Worm (Caenorhabditis elegans) whole organism, young adult: ENCODE results near the gene yif-1.

Experiments
- B0336.3 ChIP-seq: fragments of 200-800 bp; sonication (Bioruptor generic); IDR thresholded peaks from 2 replicates; pipeline ENCODE4 v1.3.6; 2022; ENCODE audit warnings: missing genetic modification characterization, missing compliant biosample characterization
- D2030.7 ChIP-seq: fragments of 200-800 bp; sonication (Bioruptor generic); IDR thresholded peaks from 2 replicates; pipeline ENCODE4 v1.3.6; 2022; ENCODE audit warnings: missing genetic modification reagents, missing genetic modification characterization, missing compliant biosample characterization
- F23B12.7 ChIP-seq: sonication (generic microtip); optimal IDR thresholded peaks from 2 replicates; lab custom pipeline; 2017; ENCODE audit warnings: missing genetic modification characterization, mild to moderate bottlenecking, missing compliant biosample characterization, antibody characterized with exemption, moderate library complexity; ENCODE audit not compliant: insufficient read depth
- F33H1.4 ChIP-seq: fragments of 200-800 bp; sonication (Bioruptor generic); IDR thresholded peaks from 2 replicates; pipeline ENCODE4 v1.3.6; 2022; ENCODE audit warnings: missing genetic modification reagents, missing genetic modification characterization, missing compliant biosample characterization
- F52B5.7 ChIP-seq: sonication (generic microtip); optimal IDR thresholded peaks from 2 replicates; lab custom pipeline; 2016; ENCODE audit warnings: mild to moderate bottlenecking, missing genetic modification characterization, missing compliant biosample characterization
- K11D2.4 ChIP-seq: fragments of 200-800 bp; sonication (Bioruptor generic); IDR thresholded peaks from 2 replicates; pipeline ENCODE4 v1.3.6; 2022; ENCODE audit warnings: missing genetic modification reagents, missing genetic modification characterization, missing compliant biosample characterization
- T26A5.8 ChIP-seq: sonication (generic microtip); optimal IDR thresholded peaks from 2 replicates; lab custom pipeline; 2016; ENCODE audit warnings: missing genetic modification characterization, missing compliant biosample characterization
- Y53G8AR.9 ChIP-seq: fragments of 200-800 bp; sonication (Bioruptor generic); conservative IDR thresholded peaks from 2 replicates; pipeline ENCODE4 v1.3.6; 2022; ENCODE audit warnings: missing genetic modification reagents, missing genetic modification characterization, missing compliant biosample characterization
- ZK185.1 ChIP-seq: sonication (generic microtip); optimal IDR thresholded peaks from 2 replicates; lab custom pipeline; 2016; ENCODE audit warnings: mild to moderate bottlenecking, missing genetic modification characterization, missing compliant biosample characterization; ENCODE audit not compliant: poor library complexity, severe bottlenecking
- ama-1 ChIP-seq, 3 experiments: fragments of 150-350 bp in 1 of 3; sonication (generic microtip) in 2 of 3; optimal IDR thresholded peaks; 2 replicates each; lab custom pipeline; 2014 to 2018; ENCODE audit warnings: missing biosample characterization in 2 of 3, missing genetic modification characterization in 2 of 3, missing genetic modification reagents in 2 of 3
- athp-1 ChIP-seq: sonication (generic microtip); optimal IDR thresholded peaks from 2 replicates; lab custom pipeline; 2017; ENCODE audit warnings: mild to moderate bottlenecking, missing genetic modification characterization, missing compliant biosample characterization
- attf-3 ChIP-seq: fragments of 200-800 bp; sonication (Bioruptor generic); conservative IDR thresholded peaks from 2 replicates; pipeline ENCODE4 v1.3.6; 2022; ENCODE audit warnings: missing genetic modification reagents, missing genetic modification characterization, missing compliant biosample characterization
- attf-5 ChIP-seq: fragments of 200-800 bp; sonication (Bioruptor generic); optimal IDR thresholded peaks from 2 replicates; lab custom pipeline; 2018; ENCODE audit warnings: mild to moderate bottlenecking, missing genetic modification characterization, missing compliant biosample characterization
- attf-6 ChIP-seq: fragments of 200-800 bp; sonication (Bioruptor generic); IDR thresholded peaks from 2 replicates; pipeline ENCODE4 v1.3.6; 2022; ENCODE audit warnings: missing genetic modification reagents, missing genetic modification characterization, missing compliant biosample characterization
- cebp-2 ChIP-seq: fragments of 200-800 bp; sonication (Bioruptor generic); IDR thresholded peaks from 2 replicates; pipeline ENCODE4 v1.3.6; 2022; ENCODE audit warnings: missing genetic modification characterization, missing compliant biosample characterization
- ceh-40 ChIP-seq: fragments of 200-800 bp; sonication (Bioruptor generic); IDR thresholded peaks from 2 replicates; pipeline ENCODE4 v1.3.6; 2022; ENCODE audit warnings: missing genetic modification characterization, missing compliant biosample characterization
- dpff-1 ChIP-seq: sonication (generic microtip); optimal IDR thresholded peaks from 2 replicates; lab custom pipeline; 2017; ENCODE audit warnings: mild to moderate bottlenecking, missing genetic modification characterization, missing compliant biosample characterization
- egrh-3 ChIP-seq: fragments of 200-800 bp; sonication (Bioruptor generic); IDR thresholded peaks from 2 replicates; pipeline ENCODE4 v1.3.6; 2022; ENCODE audit warnings: missing genetic modification reagents, missing genetic modification characterization, missing compliant biosample characterization
- ets-4 ChIP-seq: fragments of 200-800 bp; sonication (Bioruptor generic); optimal IDR thresholded peaks from 2 replicates; lab custom pipeline; 2018; ENCODE audit warnings: mild to moderate bottlenecking, missing genetic modification characterization, missing compliant biosample characterization
- fkh-3 ChIP-seq: sonication (generic microtip); optimal IDR thresholded peaks from 2 replicates; lab custom pipeline; 2016; ENCODE audit warnings: mild to moderate bottlenecking, missing genetic modification characterization, missing compliant biosample characterization
- gei-17 ChIP-seq: fragments of 200-800 bp; sonication (Bioruptor generic); optimal IDR thresholded peaks from 2 replicates; lab custom pipeline; 2018; ENCODE audit warnings: mild to moderate bottlenecking, missing genetic modification characterization, missing compliant biosample characterization
- hmg-1.2 ChIP-seq: fragments of 200-800 bp; sonication (Bioruptor generic); IDR thresholded peaks from 2 replicates; pipeline ENCODE4 v1.3.6; 2022; ENCODE audit warnings: missing genetic modification reagents, missing genetic modification characterization, missing compliant biosample characterization
- lag-1 ChIP-seq: fragments of 200-800 bp; sonication (Bioruptor generic); IDR thresholded peaks from 2 replicates; pipeline ENCODE4 v1.3.6; 2022; ENCODE audit warnings: missing genetic modification reagents, missing genetic modification characterization, missing compliant biosample characterization
- let-607 ChIP-seq, 2 experiments: fragments of 200-800 bp in 1 of 2; sonication (Bioruptor generic) in 1 of 2; sonication (generic microtip) in 1 of 2; optimal IDR thresholded peaks; 2 replicates each; lab custom pipeline; 2016 to 2018; ENCODE audit warnings: mild to moderate bottlenecking in 2 of 2, missing compliant biosample characterization in 2 of 2, missing genetic modification characterization in 2 of 2, moderate library complexity in 2 of 2, missing genotype in 1 of 2
- lin-40 ChIP-seq: sonication (generic microtip); optimal IDR thresholded peaks from 2 replicates; lab custom pipeline; 2016; ENCODE audit warnings: missing genetic modification characterization, mild to moderate bottlenecking, missing compliant biosample characterization, missing genotype, missing genetic modification reagents
- lir-1 ChIP-seq: fragments of 200-800 bp; sonication (Bioruptor generic); conservative IDR thresholded peaks from 2 replicates; pipeline ENCODE4 v1.3.6; 2022; ENCODE audit warnings: missing genetic modification reagents, missing genetic modification characterization, missing compliant biosample characterization
- lsy-27 ChIP-seq: sonication (generic microtip); optimal IDR thresholded peaks from 2 replicates; lab custom pipeline; 2017; ENCODE audit warnings: missing genetic modification characterization, mild to moderate bottlenecking, missing compliant biosample characterization, antibody characterized with exemption, missing genotype, borderline replicate concordance; ENCODE audit not compliant: insufficient read depth
- mel-28 ChIP-seq: sonication (generic microtip); optimal IDR thresholded peaks from 2 replicates; lab custom pipeline; 2016; ENCODE audit warnings: borderline replicate concordance, mild to moderate bottlenecking, missing genetic modification characterization, missing compliant biosample characterization
- nhr-90 ChIP-seq: sonication (generic microtip); optimal IDR thresholded peaks from 2 replicates; lab custom pipeline; 2016; ENCODE audit warnings: missing genotype, mild to moderate bottlenecking, missing genetic modification characterization, missing compliant biosample characterization
- pha-4 ChIP-seq: fragments of 150-350 bp; sonication (generic microtip); optimal IDR thresholded peaks from 2 replicates; lab custom pipeline; 2014; ENCODE audit warnings: missing biosample characterization, missing genetic modification reagents, missing genetic modification characterization
- rcor-1 ChIP-seq: fragments of 200-800 bp; sonication (Bioruptor generic); IDR thresholded peaks from 2 replicates; pipeline ENCODE4 v1.3.6; 2022; ENCODE audit warnings: missing genetic modification reagents, missing genetic modification characterization, missing compliant biosample characterization
- snpc-1.3 ChIP-seq: sonication (generic microtip); optimal IDR thresholded peaks from 2 replicates; lab custom pipeline; 2017; ENCODE audit warnings: missing genetic modification characterization, mild to moderate bottlenecking, missing compliant biosample characterization, antibody characterized with exemption, moderate library complexity, missing genotype, missing genetic modification reagents; ENCODE audit not compliant: insufficient read depth
- snpc-3.4 ChIP-seq: sonication (generic microtip); optimal IDR thresholded peaks from 2 replicates; lab custom pipeline; 2017; ENCODE audit warnings: missing genetic modification characterization, mild to moderate bottlenecking, missing compliant biosample characterization, antibody characterized with exemption, moderate library complexity, missing genotype, missing genetic modification reagents
- snpc-4 ChIP-seq, 5 experiments: fragments of 150-350 bp in 1 of 5; sonication (generic microtip) in 4 of 5; optimal IDR thresholded peaks; 2 replicates each; lab custom pipeline; 2014 to 2018; ENCODE audit warnings: missing genetic modification characterization in 5 of 5, missing biosample characterization in 3 of 5, antibody characterized with exemption in 2 of 5, mild to moderate bottlenecking in 2 of 5, missing compliant biosample characterization in 2 of 5, missing genotype in 2 of 5, moderate library complexity in 2 of 5, missing genetic modification reagents in 1 of 5
- somi-1 ChIP-seq: fragments of 200-800 bp; sonication (Bioruptor generic); optimal IDR thresholded peaks from 2 replicates; lab custom pipeline; 2018; ENCODE audit warnings: mild to moderate bottlenecking, missing genetic modification characterization, missing compliant biosample characterization
- tbp1 ChIP-seq: fragments of 200-800 bp; sonication (Bioruptor generic); optimal IDR thresholded peaks from 2 replicates; lab custom pipeline; 2018; ENCODE audit warnings: mild to moderate bottlenecking, missing genetic modification characterization, missing compliant biosample characterization
- tbx-9 ChIP-seq: sonication (generic microtip); optimal IDR thresholded peaks from 2 replicates; lab custom pipeline; 2016; ENCODE audit warnings: borderline replicate concordance, missing genetic modification characterization, inconsistent platforms, missing compliant biosample characterization
- tlf-1 ChIP-seq: fragments of 200-800 bp; sonication (Bioruptor generic); optimal IDR thresholded peaks from 2 replicates; lab custom pipeline; 2018; ENCODE audit warnings: mild to moderate bottlenecking, missing genetic modification characterization, missing compliant biosample characterization
- unc-130 ChIP-seq: sonication (generic microtip); optimal IDR thresholded peaks from 2 replicates; lab custom pipeline; 2016; ENCODE audit warnings: missing genetic modification reagents, missing genetic modification characterization, missing compliant biosample characterization
- unc-62 ChIP-seq: fragments of 150-350 bp; optimal IDR thresholded peaks from 2 replicates; lab custom pipeline; 2014; ENCODE audit warnings: missing biosample characterization, missing genetic modification reagents, missing genetic modification characterization
- xnd-1 ChIP-seq: sonication (generic microtip); optimal IDR thresholded peaks from 2 replicates; lab custom pipeline; 2016; ENCODE audit warnings: missing genotype, missing genetic modification reagents, missing genetic modification characterization, missing compliant biosample characterization
- zfh-2 ChIP-seq: fragments of 200-800 bp; sonication (Bioruptor generic); conservative IDR thresholded peaks from 2 replicates; pipeline ENCODE4 v1.3.6; 2022; ENCODE audit warnings: missing genetic modification reagents, missing genetic modification characterization, missing compliant biosample characterization
- ztf-3 ChIP-seq: fragments of 200-800 bp; sonication (Bioruptor generic); optimal IDR thresholded peaks from 2 replicates; lab custom pipeline; 2018; ENCODE audit warnings: mild to moderate bottlenecking, missing genetic modification characterization, missing compliant biosample characterization
- ztf-6 ChIP-seq: fragments of 200-800 bp; sonication (Bioruptor generic); IDR thresholded peaks from 2 replicates; pipeline ENCODE4 v1.3.6; 2022; ENCODE audit warnings: missing genetic modification reagents, missing genetic modification characterization, missing compliant biosample characterization

yif-1 gene

DNA sequence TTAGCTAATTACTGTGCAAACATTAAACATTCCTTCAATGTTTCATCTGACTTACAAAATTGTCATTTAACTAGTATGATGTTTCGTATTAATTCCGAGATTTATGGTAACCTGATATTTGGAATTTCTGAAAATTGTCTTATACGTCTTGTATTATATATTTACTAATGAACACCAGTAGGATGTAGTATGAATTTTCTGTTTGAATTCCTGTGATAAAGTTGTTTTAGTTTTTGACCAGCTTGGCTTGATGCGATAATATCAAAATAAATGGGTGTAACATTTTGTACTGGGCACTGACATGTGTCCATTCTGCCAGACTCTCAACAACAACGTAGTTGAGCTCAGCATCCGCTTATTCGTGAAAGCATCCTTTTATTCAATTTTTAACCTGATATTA lies 30.2 kb upstream of the yif-1 start, which contains the start of gene R04B5.6:
Gene R04B5.6 (plus strand): TSS at position 301 of the 400 bp plus-strand sequence.
- no peak for TF ChIP-seq egrh-3 (GFP tag; lab: Robert Waterston, UW)

DNA sequence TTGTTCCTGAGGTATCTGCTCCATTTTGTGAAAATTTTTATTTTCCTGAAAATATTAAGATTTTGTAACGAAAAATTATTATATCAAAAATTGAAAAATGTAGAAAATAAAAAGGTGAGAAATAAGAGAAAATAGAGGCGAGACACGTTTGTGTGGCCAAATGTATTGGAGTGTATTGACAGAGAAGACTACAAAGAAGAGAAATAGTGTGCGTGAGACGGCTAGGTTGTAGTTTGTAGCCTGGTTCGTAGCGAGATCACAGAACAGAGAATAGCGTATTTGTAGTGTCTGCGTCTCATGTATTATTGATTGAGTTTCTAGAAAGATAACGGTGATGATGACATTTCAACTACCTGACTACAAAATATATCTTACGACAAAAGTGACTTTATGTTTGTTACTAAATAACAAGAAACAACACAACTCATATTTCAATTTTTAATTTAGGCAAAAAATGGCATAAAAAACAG lies 29.3 kb upstream of the yif-1 start, which contains the start of gene nhr-12:
Gene nhr-12 (minus strand): TSS at position 51 of the 470 bp plus-strand sequence.
- TF ChIP-seq mel-28 (no peak), snpc-4 (GFP tag; optimal IDR thresholded peaks at IDR 0.05; lab: Kevin White, UChicago) (no peak), snpc-4 (tag; optimal IDR thresholded peaks at IDR 0.05; lab: Kevin White, UChicago) (no peak), xnd-1 (no peak), attf-5 (no peak), fkh-3 (no peak), gei-17 (GFP tag; lab: Kevin White, UChicago) (no peak), attf-6 (no peak), tbp1 (no peak), ama-1 (optimal IDR thresholded peaks at IDR 0.05; lab: Kevin White, UChicago) (no peak), ama-1 (GFP tag; optimal IDR thresholded peaks at IDR 0.05; lab: Kevin White, UChicago) (no peak), pha-4 (tag; lab: Kevin White, UChicago) (no peak), F52B5.7 (no peak), athp-1 (tag; lab: Kevin White, UChicago) (no peak), tbx-9 (no peak), D2030.7 (GFP tag; lab: Robert Waterston, UW) (no peak), ceh-40 (GFP tag; lab: Robert Waterston, UW) (no peak), F23B12.7 (tag; lab: Kevin White, UChicago) (no peak), unc-62 (GFP tag; lab: Kevin White, UChicago) (no peak), ets-4 (no peak), cebp-2 (GFP tag; lab: Robert Waterston, UW) (no peak), F33H1.4 (GFP tag; lab: Robert Waterston, UW) (no peak)

DNA sequence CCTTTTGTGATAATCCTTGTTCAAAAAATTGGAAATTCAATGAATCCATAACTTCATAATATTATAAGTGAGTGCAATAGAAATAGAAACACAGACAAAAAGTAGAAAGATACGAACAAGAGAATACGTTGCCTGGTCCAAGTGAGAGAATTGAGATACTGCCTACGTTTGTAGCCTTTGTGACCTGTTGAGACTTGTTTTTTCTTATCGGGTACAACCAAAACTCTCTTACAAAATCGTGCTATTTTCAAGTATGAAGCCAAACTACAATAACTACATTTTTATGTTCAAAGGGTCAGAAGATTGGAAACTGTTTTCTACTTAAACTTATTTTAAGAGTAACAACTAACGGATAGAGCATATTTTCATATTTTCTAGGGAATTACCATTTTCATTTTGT lies 26.9 kb upstream of the yif-1 start, which contains the start of gene nhr-205:
Gene nhr-205 (minus strand): TSS at position 141 of the 400 bp plus-strand sequence.
- TF ChIP-seq pha-4 (tag; lab: Kevin White, UChicago) (no peak), rcor-1 (no peak), ztf-3 (GFP tag; lab: Kevin White, UChicago) (no peak), dpff-1 (tag; lab: Kevin White, UChicago) (no peak), athp-1 (tag; lab: Kevin White, UChicago) (no peak), lir-1 (GFP tag; lab: Robert Waterston, UW) (no peak), let-607 (tag; optimal IDR thresholded peaks at IDR 0.05; lab: Kevin White, UChicago) (no peak), snpc-3.4 (tag; lab: Kevin White, UChicago) (no peak), mel-28 (no peak), T26A5.8 (tag; lab: Kevin White, UChicago) (no peak), Y53G8AR.9 (GFP tag; lab: Robert Waterston, UW) (no peak), snpc-1.3 (tag; lab: Kevin White, UChicago) (no peak), B0336.3 (GFP tag; lab: Robert Waterston, UW) (no peak), tlf-1 (no peak)

DNA sequence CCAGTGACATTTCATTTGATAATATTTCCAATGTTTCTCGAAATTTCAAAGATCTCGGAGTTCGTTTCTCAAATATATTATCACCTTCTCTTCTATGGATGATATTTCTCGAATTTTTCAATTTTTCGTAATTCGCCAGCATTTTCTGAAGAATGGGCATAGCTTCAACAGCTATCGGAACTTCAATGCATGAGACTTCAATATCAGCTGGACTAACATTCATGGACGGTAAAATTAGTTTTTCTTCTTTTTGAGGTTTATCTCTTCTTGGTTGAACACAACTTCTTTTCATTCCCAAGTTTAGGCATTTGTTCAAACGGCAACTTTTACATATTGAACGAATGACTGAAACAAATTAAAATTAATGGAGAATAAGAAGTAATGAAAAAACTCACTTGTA lies 26.2 kb upstream of the yif-1 start:
- no peak for TF ChIP-seq ceh-40 (GFP tag; lab: Robert Waterston, UW)
- TF ChIP-seq zfh-2 (GFP tag; lab: Robert Waterston, UW) = no peak
- TF ChIP-seq ztf-6 = no peak
- TF ChIP-seq unc-130 (GFP tag; lab: Kevin White, UChicago) = no peak
- no peak for TF ChIP-seq ZK185.1 (tag; lab: Kevin White, UChicago)
- TF ChIP-seq lin-40 (tag; lab: Kevin White, UChicago) = no peak
- no peak for TF ChIP-seq hmg-1.2
- TF ChIP-seq K11D2.4 (GFP tag; lab: Robert Waterston, UW) = no peak
- no peak for TF ChIP-seq lag-1
- TF ChIP-seq lsy-27 = no peak
- no peak for TF ChIP-seq attf-3 (GFP tag; lab: Robert Waterston, UW)
- no peak for TF ChIP-seq nhr-90 (tag; lab: Kevin White, UChicago)
- no peak for TF ChIP-seq somi-1
